Fruit fly (Drosophila melanogaster): ENCODE data around the gene CG7126.

Gene CG7126

DNA sequence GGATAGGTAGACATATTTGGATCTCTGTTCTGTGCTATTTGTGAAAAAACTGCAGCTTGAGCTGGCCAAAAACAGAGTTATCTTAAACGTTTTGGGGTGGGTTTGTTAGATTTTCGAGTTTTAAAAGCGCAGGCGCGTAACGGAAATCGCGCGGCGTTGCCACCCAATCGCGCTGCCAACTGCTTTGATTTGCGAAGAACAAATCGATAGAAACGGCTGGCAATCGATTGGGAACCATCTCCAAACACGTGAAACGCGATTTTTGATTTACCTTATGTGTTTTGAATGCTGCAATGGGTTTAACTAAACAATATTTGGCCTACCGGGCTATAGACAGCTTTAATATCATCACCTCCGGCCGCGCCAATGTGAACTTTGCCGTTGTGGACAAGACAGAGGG lies 19.2 kb downstream of the CG7126 start, which contains the start of the genes CG14312 and CG8064 (continued):
- TF ChIP-seq CG18011 (GFP tag; optimal IDR thresholded peaks at IDR 0.05) (peak; percentile 3), Scr (GFP tag; IDR thresholded peaks at IDR 0.05; ENCODE audit: partially characterized antibody) (peak; percentile 64), CG16813 (GFP tag; IDR thresholded peaks at IDR 0.05; ENCODE audit: partially characterized antibody) (peak; percentile 68), CG14710 (tag; optimal IDR thresholded peaks at IDR 0.05) (peak; percentile 32), crol (GFP tag; IDR thresholded peaks at IDR 0.05) (no peak), CG11093 (GFP tag; IDR thresholded peaks at IDR 0.05) (no peak), onecut (GFP tag; IDR thresholded peaks at IDR 0.05) (peak; percentile 48), Dbx (GFP tag; IDR thresholded peaks at IDR 0.05) (peak; percentile 8; the same call in 1 of the 3 replicates), knrl (GFP tag; IDR thresholded peaks at IDR 0.05; ENCODE audit: partially characterized antibody) (peak; percentile 67), CG14965 (GFP tag; optimal IDR thresholded peaks at IDR 0.05; ENCODE audit: borderline replicate concordance) (no peak), H2.0 (GFP tag; IDR thresholded peaks at IDR 0.05) (no peak), Sin3A (optimal IDR thresholded peaks at IDR 0.05) (peak; percentile 57), CG1602 (GFP tag; optimal IDR thresholded peaks at IDR 0.05) (no peak), Elba2 (GFP tag; optimal IDR thresholded peaks at IDR 0.05) (no peak), Hey (tag; optimal IDR thresholded peaks at IDR 0.05) (no peak), gfzf (GFP tag; optimal IDR thresholded peaks at IDR 0.05) (peak; percentile 25), CG12659 (GFP tag; optimal IDR thresholded peaks at IDR 0.05) (peak; percentile 47), CG7963 (GFP tag; IDR thresholded peaks at IDR 0.05; ENCODE audit: partially characterized antibody) (peak; percentile 59; the same call in 2 of the 3 replicates), seq (GFP tag; IDR thresholded peaks at IDR 0.05) (peak; percentile 44; the same call in 1 of the 2 replicates), Dll (GFP tag; IDR thresholded peaks at IDR 0.05; ENCODE audit: partially characterized antibody) (peak; percentile 75; the same call in 3 of the 4 replicates), ewg (GFP tag; optimal IDR thresholded peaks at IDR 0.05) (peak; percentile 100), MESR4 (GFP tag; optimal IDR thresholded peaks at IDR 0.05) (peak; percentile 62), Ets97D (GFP tag; optimal IDR thresholded peaks at IDR 0.05) (peak; percentile 62), lola (GFP tag; optimal IDR thresholded peaks at IDR 0.05) (no peak), eyg (GFP tag; optimal IDR thresholded peaks at IDR 0.05) (no peak), cwo (GFP tag; optimal IDR thresholded peaks at IDR 0.05) (peak; percentile 91), E2f2 (GFP tag; IDR thresholded peaks at IDR 0.05) (peak; percentile 88), trem (tag; optimal IDR thresholded peaks at IDR 0.05) (peak; percentile 99), HmgZ (tag; optimal IDR thresholded peaks at IDR 0.05) (peak; percentile 69), stwl (tag; optimal IDR thresholded peaks at IDR 0.05) (peak; percentile 73), Dref (GFP tag; IDR thresholded peaks at IDR 0.05) (peak; percentile 94), gro (GFP tag; optimal IDR thresholded peaks at IDR 0.05) (peak; percentile 10), CG14860 (GFP tag; IDR thresholded peaks at IDR 0.05; ENCODE audit: partially characterized antibody) (0 out of 3 replicates have a peak, but pooled peaks have one; percentile 10), CG15514 (GFP tag; optimal IDR thresholded peaks at IDR 0.05) (peak; percentile 93), hbn (GFP tag; IDR thresholded peaks at IDR 0.05; ENCODE audit: partially characterized antibody) (peak; percentile 65), CG9817 (tag; optimal IDR thresholded peaks at IDR 0.05) (no peak), CG34224 (GFP tag; IDR thresholded peaks at IDR 0.05; ENCODE audit: partially characterized antibody) (peak; percentile 46; the same call in 1 of the 3 replicates), NC2β (GFP tag; optimal IDR thresholded peaks at IDR 0.05) (peak; percentile 31), chinmo (GFP tag; IDR thresholded peaks at IDR 0.05; ENCODE audit: partially characterized antibody) (0 out of 4 replicates have a peak, but pooled peaks have one; percentile 21), CoRest (tag; optimal IDR thresholded peaks at IDR 0.05) (no peak), ato (GFP tag; IDR thresholded peaks at IDR 0.05; ENCODE audit: partially characterized antibody) (peak; percentile 54; the same call in 1 of the 2 replicates), pho (GFP tag; optimal IDR thresholded peaks at IDR 0.05) (no peak), B-H2 (GFP tag; optimal IDR thresholded peaks at IDR 0.05) (peak; percentile 4), Bgb (GFP tag; IDR thresholded peaks at IDR 0.05; ENCODE audit: partially characterized antibody) (peak; percentile 76), scrt (GFP tag; optimal IDR thresholded peaks at IDR 0.05) (no peak)
